Worm (Caenorhabditis elegans) whole organism, L3 larva: Measurements from ENCODE around the gene T09F3.5.

Experiments
- egl-27 ChIP-seq: sonication (generic microtip); optimal IDR thresholded peaks from 4 replicates; lab custom pipeline; 2017; ENCODE audit warnings: missing biosample characterization, missing genetic modification reagents, missing genetic modification characterization
- elt-3 ChIP-seq, 3 experiments: fragments of 150-350 bp in 1 of 3; sonication (generic microtip) in 2 of 3; optimal IDR thresholded peaks; 2 replicates in 2 of 3; 4 replicates in 1 of 3; lab custom pipeline; 2014 to 2017; ENCODE audit warnings: missing biosample characterization in 3 of 3, missing genetic modification characterization in 3 of 3
- lin-15B ChIP-seq: fragments of 150-350 bp; optimal IDR thresholded peaks from 2 replicates; lab custom pipeline; 2014; ENCODE audit warnings: missing biosample characterization, missing genetic modification characterization
- lin-39 ChIP-seq: fragments of 150-350 bp; optimal IDR thresholded peaks from 2 replicates; lab custom pipeline; 2018; ENCODE audit warnings: missing biosample characterization, missing genetic modification reagents, missing genetic modification characterization
- nhr-11 ChIP-seq: fragments of 150-350 bp; optimal IDR thresholded peaks from 2 replicates; lab custom pipeline; 2014; ENCODE audit warnings: missing biosample characterization, missing genetic modification characterization
- nhr-25 ChIP-seq: sonication (generic microtip); optimal IDR thresholded peaks from 2 replicates; lab custom pipeline; 2017; ENCODE audit warnings: missing biosample characterization, missing genetic modification characterization
- skn-1 ChIP-seq: fragments of 150-350 bp; optimal IDR thresholded peaks from 2 replicates; lab custom pipeline; 2014; ENCODE audit warnings: missing biosample characterization, missing genetic modification characterization
- ztf-11 ChIP-seq: fragments of 150-350 bp; optimal IDR thresholded peaks from 2 replicates; lab custom pipeline; 2014; ENCODE audit warnings: missing biosample characterization, missing genetic modification characterization

DNA sequence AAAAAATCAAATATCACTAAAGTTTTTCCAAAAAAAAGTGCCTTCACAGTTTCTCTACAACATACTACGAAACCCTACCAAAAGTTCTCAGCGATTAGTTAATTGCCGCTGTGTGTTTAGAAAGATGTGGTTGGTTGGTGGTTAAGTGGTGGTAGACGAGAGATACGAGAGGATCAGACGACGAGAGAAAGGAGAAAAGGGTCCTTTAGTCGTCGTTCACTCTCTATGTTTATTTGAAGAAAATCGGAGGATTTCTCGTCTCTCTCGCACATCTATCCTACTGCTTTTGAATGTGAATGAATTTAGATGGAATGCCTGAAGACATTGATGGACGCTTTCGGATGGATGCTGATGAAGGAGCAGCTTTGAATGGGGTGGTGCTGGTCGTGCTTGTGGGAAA is 25.9 kb upstream of the T09F3.5 start:
- no peak for TF ChIP-seq nhr-11 (tag; lab: Kevin White, UChicago)
- TF ChIP-seq ztf-11 (tag; lab: Kevin White, UChicago) = no peak
- TF ChIP-seq elt-3 (tag; optimal IDR thresholded peaks at IDR 0.05; lab: Kevin White, UChicago) = no peak
- TF ChIP-seq skn-1 (tag; lab: Kevin White, UChicago) = no peak
- peak; percentile 56 for TF ChIP-seq lin-39 (tag; lab: Kevin White, UChicago)
- TF ChIP-seq nhr-25 (tag; lab: Kevin White, UChicago) = no peak
- TF ChIP-seq lin-15B = no peak
- TF ChIP-seq egl-27 (tag; lab: Kevin White, UChicago) = no peak
